Fruit fly (Drosophila melanogaster): ENCODE measurements around the gene psidin.

Gene psidin

DNA sequence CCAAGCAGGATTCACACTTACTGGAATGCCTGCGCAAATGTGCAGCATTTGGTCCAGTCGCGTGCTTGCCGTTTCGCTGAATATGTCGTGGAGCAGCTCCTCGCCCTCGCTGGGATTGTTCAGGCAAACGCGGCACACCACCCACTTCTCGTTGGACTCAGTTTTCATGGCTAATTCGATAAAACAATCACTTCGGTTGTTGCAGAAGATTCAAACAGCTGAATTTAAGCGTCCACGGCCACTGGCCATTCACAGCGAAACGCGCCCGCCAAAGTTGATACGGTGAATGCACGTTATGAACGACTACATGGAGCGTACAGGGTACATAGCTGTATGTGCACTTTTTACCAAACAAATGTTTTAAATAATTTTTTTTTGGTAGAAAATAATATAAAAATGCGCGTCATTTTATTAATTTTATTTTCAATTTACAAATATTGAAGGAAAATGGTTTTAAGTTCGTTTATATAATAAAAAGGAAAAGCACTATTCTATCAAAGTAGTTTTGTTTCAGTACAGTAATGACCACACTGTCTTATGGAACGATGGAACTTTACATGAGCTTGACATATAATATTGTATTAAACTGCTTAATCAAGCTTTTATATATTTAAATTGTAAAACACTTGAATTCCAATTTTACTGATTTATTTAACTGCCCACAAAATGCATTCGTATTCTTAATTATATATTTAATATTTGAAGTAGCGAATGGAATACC lies 9.7 kb downstream of the psidin start, which contains the start of gene trem (continued):
- peak; percentile 50; the same call in 1 of the 2 replicates for TF ChIP-seq ttk (GFP tag; IDR thresholded peaks at IDR 0.05)
- peak; percentile 96 for TF ChIP-seq Ets65A (GFP tag)
- peak; percentile 48 for TF ChIP-seq CG10267 (tag; optimal IDR thresholded peaks at IDR 0.05)
- TF ChIP-seq CG2678 (tag; optimal IDR thresholded peaks at IDR 0.05), result peak; percentile 83
- peak; percentile 0 for TF ChIP-seq Sin3A (optimal IDR thresholded peaks at IDR 0.05)
- TF ChIP-seq CG8290 (GFP tag; optimal IDR thresholded peaks at IDR 0.05), result peak; percentile 49
- TF ChIP-seq CG8290 (tag; optimal IDR thresholded peaks at IDR 0.05), result no peak
- TF ChIP-seq CG3726 (GFP tag; IDR thresholded peaks at IDR 0.05), result peak; percentile 57; the same call in 1 of the 3 replicates
- TF ChIP-seq CG9817 (tag; optimal IDR thresholded peaks at IDR 0.05), result peak; percentile 84
- TF ChIP-seq CG7556 (GFP tag; optimal IDR thresholded peaks at IDR 0.05), result peak; percentile 82
- TF ChIP-seq CG18262 (tag; optimal IDR thresholded peaks at IDR 0.05), result peak; percentile 81
- no peak for TF ChIP-seq CG6254 (GFP tag; optimal IDR thresholded peaks at IDR 0.05)
- no peak for TF ChIP-seq HLH4C (GFP tag; IDR thresholded peaks at IDR 0.05; ENCODE audit: partially characterized antibody)
- TF ChIP-seq CG15073 (GFP tag; optimal IDR thresholded peaks at IDR 0.05), result no peak
- TF ChIP-seq Nf-YB (GFP tag; optimal IDR thresholded peaks at IDR 0.05), result peak; percentile 45
- TF ChIP-seq usp (GFP tag; optimal IDR thresholded peaks at IDR 0.05), result no peak
- TF ChIP-seq CG6683 (GFP tag; optimal IDR thresholded peaks at IDR 0.05), result peak; percentile 13
- TF ChIP-seq zen2 (GFP tag; IDR thresholded peaks at IDR 0.05; ENCODE audit: partially characterized antibody), result no peak
- peak; percentile 68 for TF ChIP-seq CG17385 (GFP tag; optimal IDR thresholded peaks at IDR 0.05)
- no peak for TF ChIP-seq chm (GFP tag; IDR thresholded peaks at IDR 0.05)
- no peak for TF ChIP-seq Dfd (GFP tag; optimal IDR thresholded peaks at IDR 0.05)
- TF ChIP-seq CG42726 (GFP tag; IDR thresholded peaks at IDR 0.05; ENCODE audit: partially characterized antibody), result no peak
- TF ChIP-seq hkb (optimal IDR thresholded peaks at IDR 0.05), result no peak
- no peak for TF ChIP-seq hkb (GFP tag; IDR thresholded peaks at IDR 0.05)
- no peak for TF ChIP-seq pita (GFP tag; optimal IDR thresholded peaks at IDR 0.05)
- TF ChIP-seq CG11247 (GFP tag; IDR thresholded peaks at IDR 0.05), result peak; percentile 61
- TF ChIP-seq ro (GFP tag; IDR thresholded peaks at IDR 0.05), result no peak
- TF ChIP-seq mld (GFP tag; IDR thresholded peaks at IDR 0.05; ENCODE audit: partially characterized antibody), result no peak
- TF ChIP-seq CG13424 (tag; optimal IDR thresholded peaks at IDR 0.05), result peak; percentile 80
- no peak for TF ChIP-seq CG17186 (GFP tag; optimal IDR thresholded peaks at IDR 0.05)
- no peak; the same call in 1 of the 2 replicates for TF ChIP-seq Bgb (GFP tag; IDR thresholded peaks at IDR 0.05; ENCODE audit: partially characterized antibody)
- TF ChIP-seq CG4730 (GFP tag; IDR thresholded peaks at IDR 0.05), result no peak; the same call in none of the 2 replicates
- TF ChIP-seq salm (tag; optimal IDR thresholded peaks at IDR 0.05), result no peak
- TF ChIP-seq insv (GFP tag; optimal IDR thresholded peaks at IDR 0.05), result peak in 1 of 2 experiments; percentile 34
- TF ChIP-seq YL-1 (GFP tag; optimal IDR thresholded peaks at IDR 0.05), result peak; percentile 51
- no peak; the same call in 1 of the 2 replicates for TF ChIP-seq Xrp1 (GFP tag; IDR thresholded peaks at IDR 0.05)
- peak; percentile 78 for TF ChIP-seq CG10543 (GFP tag; optimal IDR thresholded peaks at IDR 0.05)
- TF ChIP-seq Dref (GFP tag; IDR thresholded peaks at IDR 0.05), result 0 out of 2 replicates have a peak, but pooled peaks have one; percentile 20
- peak in 1 of 3 experiments; percentile 86 for TF ChIP-seq lola (GFP tag; optimal IDR thresholded peaks at IDR 0.05)
- no peak for TF ChIP-seq CG12769 (tag; optimal IDR thresholded peaks at IDR 0.05)
- TF ChIP-seq CG7786 (GFP tag; optimal IDR thresholded peaks at IDR 0.05), result peak; percentile 18
- no peak for TF ChIP-seq p53 (GFP tag; optimal IDR thresholded peaks at IDR 0.05)
- TF ChIP-seq Poxn (GFP tag; IDR thresholded peaks at IDR 0.05), result no peak
- no peak for TF ChIP-seq btn (GFP tag; optimal IDR thresholded peaks at IDR 0.05)
- peak; percentile 52 for TF ChIP-seq CG17359 (tag; optimal IDR thresholded peaks at IDR 0.05)
- no peak for TF ChIP-seq CG4282 (GFP tag; optimal IDR thresholded peaks at IDR 0.05)
- no peak for TF ChIP-seq CG14965 (GFP tag; optimal IDR thresholded peaks at IDR 0.05; ENCODE audit: borderline replicate concordance)
- TF ChIP-seq CG2875 (GFP tag; optimal IDR thresholded peaks at IDR 0.05), result no peak
- peak in 1 of 2 experiments; percentile 57 for TF ChIP-seq Pdp1 (GFP tag; optimal IDR thresholded peaks at IDR 0.05)

Measured in whole organism, embryonic.